Fruit fly (Drosophila melanogaster) whole organism, embryonic: ENCODE measurements around the gene MED21.

Source experiments
- Aef1 ChIP-seq: fragments of 200-800 bp; sonication (Bioruptor generic); IDR thresholded peaks from 3 replicates; pipeline ENCODE4 v1.3.6; 2022; ENCODE audit warnings: missing biosample characterization, missing genetic modification characterization
- CG1024 ChIP-seq: fragments of 200-800 bp; sonication (Bioruptor generic); IDR thresholded peaks from 2 replicates; pipeline ENCODE4 v1.3.6; 2022; ENCODE audit warnings: missing biosample characterization, missing genetic modification characterization
- CG10267 ChIP-seq: fragments of 200-800 bp; sonication (Bioruptor generic); optimal IDR thresholded peaks from 2 replicates; lab custom pipeline; 2018; ENCODE audit warnings: missing biosample characterization, mild to moderate bottlenecking, missing genetic modification characterization, moderate library complexity
- CG15479 ChIP-seq: fragments of 200-800 bp; sonication (Bioruptor generic); optimal IDR thresholded peaks from 3 replicates; lab custom pipeline; 2019; ENCODE audit warnings: missing biosample characterization, mild to moderate bottlenecking, missing genetic modification characterization, moderate library complexity
- CG1603 ChIP-seq: fragments of 200-800 bp; sonication (Bioruptor generic); optimal IDR thresholded peaks from 2 replicates; lab custom pipeline; 2019; ENCODE audit warnings: missing biosample characterization, mild to moderate bottlenecking, missing genetic modification characterization, moderate library complexity
- CG16863 ChIP-seq: fragments of 200-800 bp; sonication (Bioruptor generic); optimal IDR thresholded peaks from 3 replicates; lab custom pipeline; 2016; ENCODE audit warnings: missing biosample characterization, missing genetic modification characterization
- CG17359 ChIP-seq: fragments of 200-800 bp; sonication (Bioruptor generic); optimal IDR thresholded peaks from 3 replicates; lab custom pipeline; 2018; ENCODE audit warnings: missing biosample characterization, mild to moderate bottlenecking, missing genetic modification characterization, moderate library complexity
- CG17802 ChIP-seq: fragments of 200-800 bp; sonication (Bioruptor generic); optimal IDR thresholded peaks from 2 replicates; lab custom pipeline; 2018; ENCODE audit warnings: missing biosample characterization, mild to moderate bottlenecking, missing genetic modification characterization, moderate library complexity
- CG18476 ChIP-seq: fragments of 200-800 bp; sonication (Bioruptor generic); optimal IDR thresholded peaks from 2 replicates; lab custom pipeline; 2016; ENCODE audit warnings: missing biosample characterization, mild to moderate bottlenecking, missing genetic modification characterization
- CG2875 ChIP-seq: fragments of 200-800 bp; sonication (Bioruptor generic); optimal IDR thresholded peaks from 2 replicates; lab custom pipeline; 2017; ENCODE audit warnings: missing biosample characterization, mild to moderate bottlenecking, missing genetic modification characterization, missing genetic modification reagents
- CG30020 ChIP-seq: fragments of 200-800 bp; optimal IDR thresholded peaks from 2 replicates; lab custom pipeline; 2019; ENCODE audit warnings: missing biosample characterization, mild to moderate bottlenecking, missing genetic modification characterization, moderate library complexity
- CG34422 ChIP-seq: fragments of 200-800 bp; sonication (Bioruptor generic); IDR thresholded peaks from 3 replicates; pipeline ENCODE4 v1.3.6; 2022; ENCODE audit warnings: missing biosample characterization, missing genetic modification characterization
- CG3995 ChIP-seq: fragments of 200-800 bp; sonication (Bioruptor generic); optimal IDR thresholded peaks from 3 replicates; lab custom pipeline; 2016; ENCODE audit warnings: missing biosample characterization, missing genetic modification characterization
- CG4617 ChIP-seq: fragments of 200-800 bp; sonication (Bioruptor generic); optimal IDR thresholded peaks from 3 replicates; lab custom pipeline; 2016; ENCODE audit warnings: missing biosample characterization, missing genetic modification characterization, borderline replicate concordance
- CG6272 ChIP-seq: fragments of 200-800 bp; sonication (Bioruptor generic); IDR thresholded peaks from 2 replicates; pipeline ENCODE4 v1.3.6; 2022; ENCODE audit warnings: missing biosample characterization, missing genetic modification characterization
- CG7357 ChIP-seq: fragments of 200-800 bp; sonication (Bioruptor generic); IDR thresholded peaks from 3 replicates; pipeline ENCODE4 v1.3.6; 2022; ENCODE audit warnings: missing biosample characterization, missing genetic modification characterization
- CG8388 ChIP-seq: fragments of 200-800 bp; sonication (Bioruptor generic); optimal IDR thresholded peaks from 2 replicates; lab custom pipeline; 2019; ENCODE audit warnings: missing biosample characterization, mild to moderate bottlenecking, missing genetic modification characterization, moderate library complexity
- D ChIP-seq, 2 experiments: fragments of 200-800 bp in 1 of 2; fragments of >200 bp in 1 of 2; sonication (Bioruptor generic) in 1 of 2; optimal IDR thresholded peaks; 2 replicates in 1 of 2; 3 replicates in 1 of 2; lab custom pipeline; 2017; ENCODE audit warnings: mild to moderate bottlenecking in 1 of 2, missing biosample characterization in 1 of 2, missing genetic modification characterization in 1 of 2, missing genetic modification reagents in 1 of 2
- E2f1 ChIP-seq: fragments of 200-800 bp; sonication (Bioruptor generic); IDR thresholded peaks from 2 replicates; pipeline ENCODE4 v1.3.6; 2022; ENCODE audit warnings: missing biosample characterization, missing genetic modification characterization
- Elba2 ChIP-seq: fragments of 200-800 bp; sonication (Bioruptor generic); optimal IDR thresholded peaks from 3 replicates; lab custom pipeline; 2016; ENCODE audit warnings: missing biosample characterization, missing genetic modification characterization
- Ets65A ChIP-seq: fragments of 200-800 bp; sonication (Bioruptor generic); peaks from one replicate; lab custom pipeline; 2016; ENCODE audit warnings: missing biosample characterization, missing genetic modification characterization
- Gug ChIP-seq: fragments of 200-800 bp; sonication (Bioruptor generic); IDR thresholded peaks from 4 replicates; pipeline ENCODE4 v1.3.6; 2022; ENCODE audit warnings: missing biosample characterization, missing genetic modification characterization
- HLH4C ChIP-seq: fragments of 200-800 bp; sonication (Bioruptor generic); IDR thresholded peaks from 3 replicates; pipeline ENCODE4 v1.3.6; 2022; ENCODE audit warnings: missing biosample characterization, missing genetic modification characterization; ENCODE audit not compliant: partially characterized antibody
- Lim3 ChIP-seq: fragments of 200-800 bp; sonication (Bioruptor generic); IDR thresholded peaks from 2 replicates; pipeline ENCODE4 v1.3.6; 2022; ENCODE audit warnings: missing biosample characterization, missing genetic modification characterization
- Mrtf ChIP-seq: fragments of 200-800 bp; sonication (Bioruptor generic); IDR thresholded peaks from 3 replicates; pipeline ENCODE4 v1.3.6; 2022; ENCODE audit warnings: missing biosample characterization, missing genetic modification characterization
- Opbp ChIP-seq: fragments of 200-800 bp; sonication (Bioruptor generic); IDR thresholded peaks from 3 replicates; pipeline ENCODE4 v1.3.6; 2022; ENCODE audit warnings: missing biosample characterization, missing genetic modification characterization; ENCODE audit not compliant: partially characterized antibody
- PHDP ChIP-seq: fragments of 200-800 bp; sonication (Bioruptor generic); optimal IDR thresholded peaks from 3 replicates; lab custom pipeline; 2018; ENCODE audit warnings: missing biosample characterization, mild to moderate bottlenecking, missing genetic modification characterization, moderate library complexity
- Rx ChIP-seq: fragments of 200-800 bp; sonication (Bioruptor generic); IDR thresholded peaks from 2 replicates; pipeline ENCODE4 v1.3.6; 2022; ENCODE audit warnings: missing biosample characterization, missing genetic modification characterization
- Vsx1 ChIP-seq: fragments of 200-800 bp; sonication (Bioruptor generic); optimal IDR thresholded peaks from 2 replicates; lab custom pipeline; 2017; ENCODE audit warnings: missing biosample characterization, mild to moderate bottlenecking, missing genetic modification characterization, missing genetic modification reagents
- YL-1 ChIP-seq: fragments of 200-800 bp; sonication (Bioruptor generic); optimal IDR thresholded peaks from 3 replicates; lab custom pipeline; 2017; ENCODE audit warnings: missing biosample characterization, mild to moderate bottlenecking, missing genetic modification characterization
- amos ChIP-seq: fragments of 200-800 bp; sonication (Bioruptor generic); IDR thresholded peaks from 2 replicates; pipeline ENCODE4 v1.3.6; 2022; ENCODE audit warnings: missing biosample characterization, missing genetic modification characterization; ENCODE audit not compliant: partially characterized antibody
- ara ChIP-seq: fragments of 200-800 bp; sonication (Bioruptor generic); IDR thresholded peaks from 2 replicates; pipeline ENCODE4 v1.3.6; 2022; ENCODE audit warnings: missing biosample characterization, missing genetic modification characterization
- cad ChIP-seq: fragments of >200 bp; optimal IDR thresholded peaks from 2 replicates; lab custom pipeline; 2017; ENCODE audit warnings: missing biosample characterization, missing genetic modification characterization
- emc ChIP-seq: fragments of 200-800 bp; sonication (Bioruptor generic); optimal IDR thresholded peaks from 2 replicates; lab custom pipeline; 2016; ENCODE audit warnings: missing biosample characterization, missing genetic modification characterization
- eyg ChIP-seq: fragments of 200-800 bp; sonication (Bioruptor generic); optimal IDR thresholded peaks from 3 replicates; lab custom pipeline; 2016; ENCODE audit warnings: missing biosample characterization, missing genetic modification characterization
- fu2 ChIP-seq: fragments of 200-800 bp; sonication (Bioruptor generic); optimal IDR thresholded peaks from 2 replicates; lab custom pipeline; 2016; ENCODE audit warnings: missing biosample characterization, missing genetic modification characterization
- klu ChIP-seq: fragments of 200-800 bp; sonication (Bioruptor generic); IDR thresholded peaks from 2 replicates; pipeline ENCODE4 v1.3.6; 2022; ENCODE audit warnings: missing biosample characterization, missing genetic modification characterization
- mam ChIP-seq: fragments of 200-800 bp; sonication (Bioruptor generic); optimal IDR thresholded peaks from 3 replicates; lab custom pipeline; 2016; ENCODE audit warnings: missing biosample characterization, missing genetic modification characterization
- otp ChIP-seq: fragments of 200-800 bp; sonication (Bioruptor generic); IDR thresholded peaks from 3 replicates; pipeline ENCODE4, ENCODE4 v1.3.6; 2022; ENCODE audit warnings: missing biosample characterization, missing genetic modification characterization
- row ChIP-seq: fragments of 200-800 bp; sonication (Bioruptor generic); IDR thresholded peaks from 3 replicates; pipeline ENCODE4 v1.3.6; 2022; ENCODE audit warnings: missing biosample characterization, missing genetic modification characterization
- sens ChIP-seq: fragments of 200-800 bp; sonication (Bioruptor generic); peaks from one replicate; lab custom pipeline; 2016; ENCODE audit warnings: missing biosample characterization, missing genetic modification characterization
- shn ChIP-seq: fragments of 200-800 bp; sonication (Bioruptor generic); optimal IDR thresholded peaks from 3 replicates; lab custom pipeline; 2016; ENCODE audit warnings: missing biosample characterization, missing genetic modification characterization
- sim ChIP-seq: fragments of 200-800 bp; sonication (Bioruptor generic); IDR thresholded peaks from 2 replicates; pipeline ENCODE4 v1.3.6; 2022; ENCODE audit warnings: missing biosample characterization, missing genetic modification characterization
- ssp ChIP-seq: fragments of 200-800 bp; sonication (Bioruptor generic); IDR thresholded peaks from 2 replicates; pipeline ENCODE4 v1.3.6; 2022; ENCODE audit warnings: missing biosample characterization, missing genetic modification characterization
- tap ChIP-seq: fragments of 200-800 bp; optimal IDR thresholded peaks from 3 replicates; lab custom pipeline; 2019; ENCODE audit warnings: missing biosample characterization, mild to moderate bottlenecking, missing genetic modification characterization, moderate library complexity
- twi ChIP-seq: fragments of 200-800 bp; optimal IDR thresholded peaks from 2 replicates; lab custom pipeline; 2019; ENCODE audit warnings: missing biosample characterization, mild to moderate bottlenecking, missing genetic modification characterization, moderate library complexity
- z ChIP-seq: fragments of 200-800 bp; sonication (Bioruptor generic); IDR thresholded peaks from 3 replicates; pipeline ENCODE4 v1.3.6; 2022; ENCODE audit warnings: missing biosample characterization, missing genetic modification characterization

The MED21 gene

DNA sequence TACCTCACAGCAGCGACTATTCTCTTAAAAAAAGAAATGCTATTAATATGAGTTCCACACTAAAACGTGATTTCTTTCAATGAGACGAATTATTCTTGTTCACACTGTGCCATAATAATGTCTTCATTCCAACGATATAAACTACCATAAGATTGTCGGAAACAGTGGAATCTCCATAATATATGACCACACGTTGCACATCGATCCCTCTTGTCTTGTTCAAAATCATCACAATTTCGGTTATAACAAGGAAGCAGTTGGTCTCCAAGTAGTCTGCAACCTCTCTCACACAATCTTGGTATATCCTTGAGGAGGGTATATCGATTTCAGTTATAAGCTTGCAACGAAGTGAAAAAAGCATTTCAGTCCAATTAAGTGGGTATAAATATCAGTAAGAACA, at the start of gene MED21 (continued):
- no peak for TF ChIP-seq D (optimal IDR thresholded peaks at IDR 0.05; lab: Kevin White, UChicago)
- TF ChIP-seq D (GFP tag; optimal IDR thresholded peaks at IDR 0.05; lab: Kevin White, UChicago) = no peak
- no peak for TF ChIP-seq Vsx1 (GFP tag; lab: Kevin White, UChicago)
- TF ChIP-seq Elba2 (GFP tag; lab: Kevin White, UChicago) = no peak
- no peak for TF ChIP-seq Rx
- TF ChIP-seq CG8388 (GFP tag; lab: Kevin White, UChicago) = peak; percentile 22
- TF ChIP-seq HLH4C (GFP tag; lab: Robert Waterston, UW) = no peak
- TF ChIP-seq Lim3 (GFP tag; lab: Robert Waterston, UW) = no peak
- no peak for TF ChIP-seq z (GFP tag; lab: Robert Waterston, UW)
- no peak for TF ChIP-seq E2f1
- no peak for TF ChIP-seq CG34422 (GFP tag; lab: Robert Waterston, UW)
- no peak for TF ChIP-seq CG10267
- no peak for TF ChIP-seq emc
- no peak for TF ChIP-seq eyg (GFP tag; lab: Kevin White, UChicago)
- TF ChIP-seq CG17359 (tag; lab: Kevin White, UChicago) = no peak
- TF ChIP-seq Mrtf (GFP tag; lab: Robert Waterston, UW) = no peak
- no peak for TF ChIP-seq CG18476
- TF ChIP-seq CG2875 = no peak
- no peak for TF ChIP-seq sim (GFP tag; lab: Robert Waterston, UW)
- TF ChIP-seq Gug = no peak

DNA sequence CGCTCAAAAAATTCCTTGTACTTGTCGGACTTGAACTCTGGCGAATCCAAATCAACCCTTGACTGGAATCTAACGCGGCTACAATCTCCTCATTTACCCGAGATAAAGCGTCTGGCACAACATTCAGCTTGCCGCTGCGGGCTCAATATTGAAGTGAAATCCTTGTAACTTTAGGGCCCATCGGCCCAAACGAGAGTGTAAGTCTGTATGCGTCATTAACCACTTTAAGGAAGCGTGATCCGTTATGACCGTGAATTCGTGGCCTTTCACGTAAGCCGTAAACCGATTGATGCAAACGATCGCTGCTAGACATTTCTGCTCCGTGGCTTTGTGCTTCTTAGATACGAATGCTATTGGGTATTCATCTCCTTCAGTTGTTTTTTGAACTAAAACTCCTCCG, 34.5 kb upstream of the MED21 start:
- TF ChIP-seq Ets65A (GFP tag; lab: Kevin White, UChicago) (peak; percentile 92), shn (GFP tag; lab: Kevin White, UChicago) (no peak), twi (no peak)

DNA sequence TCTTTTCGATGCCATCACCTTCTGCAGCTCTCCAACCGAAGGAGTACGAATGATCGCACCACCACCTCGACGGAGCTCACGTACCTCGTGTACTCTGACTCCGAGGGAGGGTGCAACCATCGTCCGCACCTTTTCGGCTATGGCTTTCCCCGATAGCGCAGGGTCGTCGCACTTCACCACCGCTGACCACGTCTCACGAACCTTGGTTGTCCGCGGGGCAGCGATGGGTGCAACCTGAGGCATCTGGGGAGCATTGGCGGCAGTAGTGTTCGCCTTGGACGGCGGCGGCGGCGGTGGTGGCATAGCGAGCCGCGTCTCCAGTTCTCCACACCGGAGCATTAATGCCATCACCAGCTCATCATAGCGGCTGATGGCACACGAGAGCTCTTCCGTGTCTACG, 18.1 kb upstream of the MED21 start:
- TF ChIP-seq CG6272 (GFP tag; lab: Robert Waterston, UW) = peak; percentile 72; the same call in 1 of the 2 replicates
- TF ChIP-seq CG7357 = peak; percentile 55; the same call in 2 of the 3 replicates

DNA sequence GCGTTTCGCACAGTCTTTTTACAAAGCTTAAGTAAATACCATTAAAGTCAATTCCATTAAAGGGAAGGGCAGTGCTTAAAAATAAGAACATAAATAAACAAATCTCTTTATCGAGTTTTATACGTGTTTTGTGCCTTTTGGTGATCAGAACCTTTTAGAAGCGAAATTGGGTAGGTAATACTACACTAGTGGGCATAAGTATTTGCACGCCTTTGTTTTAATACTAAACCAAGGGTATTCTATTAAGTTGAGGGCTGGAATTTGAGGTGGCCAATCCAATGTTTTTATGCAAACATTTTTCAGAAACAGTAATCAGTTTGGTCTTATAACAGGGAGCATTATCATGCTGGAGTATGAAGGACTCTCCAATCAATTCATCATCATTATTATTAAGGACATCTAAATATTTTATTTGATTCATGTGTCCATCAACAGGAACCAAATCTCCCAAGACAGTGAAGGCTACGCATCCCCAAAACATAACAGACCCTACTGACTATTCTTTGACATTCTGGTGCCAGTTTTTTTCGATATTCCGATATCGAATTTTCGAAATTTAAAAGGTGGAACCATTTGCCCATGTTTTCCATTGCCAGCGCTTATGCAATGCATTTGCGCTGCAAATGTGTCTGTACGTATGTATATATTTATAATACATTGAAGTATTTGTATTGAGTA, 5.6 kb upstream of the MED21 start:
- TF ChIP-seq PHDP (no peak), fu2 (no peak), CG1024 (GFP tag; lab: Robert Waterston, UW) (peak; percentile 71), CG16863 (no peak), CG7357 (peak; percentile 63; the same call in 2 of the 3 replicates), CG17802 (tag; lab: Kevin White, UChicago) (peak; percentile 84), cad (GFP tag; lab: Kevin White, UChicago) (no peak), sens (GFP tag; lab: Kevin White, UChicago) (peak; percentile 55), tap (tag; lab: Kevin White, UChicago) (no peak), amos (GFP tag; lab: Robert Waterston, UW) (no peak), row (GFP tag; lab: Robert Waterston, UW) (0 out of 3 replicates have a peak, but pooled peaks have one; percentile 18), CG8388 (GFP tag; lab: Kevin White, UChicago) (peak; percentile 92), Aef1 (GFP tag; lab: Robert Waterston, UW) (no peak), CG4617 (GFP tag; lab: Kevin White, UChicago) (no peak), CG3995 (no peak), CG1603 (tag; lab: Kevin White, UChicago) (peak; percentile 46), mam (GFP tag; lab: Kevin White, UChicago) (no peak), Opbp (GFP tag; lab: Robert Waterston, UW) (no peak), otp (no peak), ara (GFP tag; lab: Robert Waterston, UW) (0 out of 2 replicates have a peak, but pooled peaks have one; percentile 37), CG30020 (tag; lab: Kevin White, UChicago) (peak; percentile 46), YL-1 (GFP tag; lab: Kevin White, UChicago) (no peak), CG15479 (GFP tag; lab: Kevin White, UChicago) (no peak), klu (no peak), ssp (GFP tag; lab: Robert Waterston, UW) (peak; percentile 86)
- TF ChIP-seq, all 482 proteins: peak for 10
